Fruit fly (Drosophila melanogaster): Measurements from ENCODE around the gene gdl.

dm6 chr3L:15544455-15545415 lies 35.5 kb downstream of the gdl start:
- no peak for TF ChIP-seq CG8478 (optimal IDR thresholded peaks at IDR 0.05)
- TF ChIP-seq CTCF (optimal IDR thresholded peaks at IDR 0.05), result no peak

All from S2 (cell line).